Worm (Caenorhabditis elegans) whole organism, L3 larva: ENCODE measurements around the gene syg-1.

ENCODE experiments used
- R02D3.7 ChIP-seq: fragments of 150-350 bp; optimal IDR thresholded peaks from 2 replicates; lab custom pipeline; 2014; ENCODE audit warnings: missing biosample characterization, missing genetic modification characterization
- ZK546.5 ChIP-seq: sonication (generic microtip); optimal IDR thresholded peaks from 2 replicates; lab custom pipeline; 2017; ENCODE audit warnings: missing biosample characterization, missing genetic modification characterization
- ama-1 ChIP-seq: fragments of 150-350 bp; optimal IDR thresholded peaks from 2 replicates; lab custom pipeline; 2018
- ceh-16 ChIP-seq: sonication (generic microtip); optimal IDR thresholded peaks from 2 replicates; lab custom pipeline; 2017; ENCODE audit warnings: missing biosample characterization, missing genetic modification characterization
- ceh-82 ChIP-seq: fragments of 150-350 bp; optimal IDR thresholded peaks from 2 replicates; lab custom pipeline; 2014; ENCODE audit warnings: missing biosample characterization, missing genetic modification characterization
- daf-12 ChIP-seq: fragments of 150-350 bp; optimal IDR thresholded peaks from 2 replicates; lab custom pipeline; 2014; ENCODE audit warnings: missing biosample characterization, missing genetic modification reagents, missing genetic modification characterization
- elt-2 ChIP-seq: sonication (generic microtip); optimal IDR thresholded peaks from 2 replicates; lab custom pipeline; 2016; ENCODE audit warnings: missing genetic modification reagents, mild to moderate bottlenecking, missing genetic modification characterization, missing compliant biosample characterization
- elt-3 ChIP-seq, 3 experiments: fragments of 150-350 bp in 1 of 3; sonication (generic microtip) in 2 of 3; optimal IDR thresholded peaks; 2 replicates in 2 of 3; 4 replicates in 1 of 3; lab custom pipeline; 2014 to 2017; ENCODE audit warnings: missing biosample characterization in 3 of 3, missing genetic modification characterization in 3 of 3
- fkh-2 ChIP-seq: fragments of 150-350 bp; optimal IDR thresholded peaks from 2 replicates; lab custom pipeline; 2014; ENCODE audit warnings: missing biosample characterization, missing genetic modification reagents, missing genetic modification characterization
- fos-1 ChIP-seq: fragments of 150-350 bp; optimal IDR thresholded peaks from 2 replicates; lab custom pipeline; 2014; ENCODE audit warnings: missing biosample characterization, missing genetic modification characterization
- hmg-11 ChIP-seq: sonication (generic microtip); optimal IDR thresholded peaks from 2 replicates; lab custom pipeline; 2016; ENCODE audit warnings: missing genetic modification characterization, missing compliant biosample characterization
- jun-1 ChIP-seq: fragments of 150-350 bp; optimal IDR thresholded peaks from 2 replicates; lab custom pipeline; 2014; ENCODE audit warnings: missing biosample characterization, missing genetic modification reagents, missing genetic modification characterization
- lin-15B ChIP-seq: fragments of 150-350 bp; optimal IDR thresholded peaks from 2 replicates; lab custom pipeline; 2014; ENCODE audit warnings: missing biosample characterization, missing genetic modification characterization
- lsy-12 ChIP-seq: sonication (generic microtip); optimal IDR thresholded peaks from 2 replicates; lab custom pipeline; 2016; ENCODE audit warnings: mild to moderate bottlenecking, missing genetic modification characterization, missing compliant biosample characterization
- mdl-1 ChIP-seq: fragments of 150-350 bp; optimal IDR thresholded peaks from 2 replicates; lab custom pipeline; 2014; ENCODE audit warnings: missing biosample characterization, missing genetic modification characterization
- mml-1 ChIP-seq: fragments of 150-350 bp; sonication (generic microtip); optimal IDR thresholded peaks from 3 replicates; lab custom pipeline; 2014; ENCODE audit warnings: missing biosample characterization, missing genetic modification characterization
- nfya-1 ChIP-seq: sonication (generic microtip); optimal IDR thresholded peaks from 2 replicates; lab custom pipeline; 2017; ENCODE audit warnings: missing genetic modification characterization, mild to moderate bottlenecking, missing compliant biosample characterization, antibody characterized with exemption, moderate library complexity; ENCODE audit not compliant: insufficient read depth
- nhr-11 ChIP-seq: fragments of 150-350 bp; optimal IDR thresholded peaks from 2 replicates; lab custom pipeline; 2014; ENCODE audit warnings: missing biosample characterization, missing genetic modification characterization
- nhr-23 ChIP-seq: fragments of 150-350 bp; optimal IDR thresholded peaks from 2 replicates; lab custom pipeline; 2014; ENCODE audit warnings: missing biosample characterization, missing genetic modification reagents, missing genetic modification characterization
- nhr-237 ChIP-seq: fragments of 150-350 bp; optimal IDR thresholded peaks from 2 replicates; lab custom pipeline; 2014; ENCODE audit warnings: missing biosample characterization, missing genetic modification characterization
- nhr-25 ChIP-seq: sonication (generic microtip); optimal IDR thresholded peaks from 2 replicates; lab custom pipeline; 2017; ENCODE audit warnings: missing biosample characterization, missing genetic modification characterization
- nhr-28 ChIP-seq: fragments of 150-350 bp; optimal IDR thresholded peaks from 2 replicates; lab custom pipeline; 2014; ENCODE audit warnings: missing biosample characterization, missing genetic modification characterization
- nhr-43 ChIP-seq: sonication (generic microtip); optimal IDR thresholded peaks from 2 replicates; lab custom pipeline; 2016; ENCODE audit warnings: mild to moderate bottlenecking, missing genetic modification characterization, missing compliant biosample characterization; ENCODE audit not compliant: poor library complexity, severe bottlenecking
- nhr-67 ChIP-seq: fragments of 150-350 bp; optimal IDR thresholded peaks from 2 replicates; lab custom pipeline; 2014; ENCODE audit warnings: missing biosample characterization, missing genetic modification characterization
- nhr-76 ChIP-seq: fragments of 150-350 bp; sonication (generic microtip); optimal IDR thresholded peaks from 5 replicates; lab custom pipeline; 2014; ENCODE audit warnings: missing biosample characterization, missing genetic modification characterization
- pha-4 ChIP-seq: fragments of 150-350 bp; optimal IDR thresholded peaks from 2 replicates; lab custom pipeline; 2014; ENCODE audit warnings: missing biosample characterization, missing genetic modification reagents, missing genetic modification characterization
- pqm-1 ChIP-seq: fragments of 150-350 bp; optimal IDR thresholded peaks from 2 replicates; lab custom pipeline; 2017; ENCODE audit warnings: missing biosample characterization, missing genetic modification characterization, inconsistent platforms
- sea-2 ChIP-seq: fragments of 150-350 bp; sonication (generic microtip); optimal IDR thresholded peaks from 4 replicates; lab custom pipeline; 2014; ENCODE audit warnings: missing biosample characterization, missing genetic modification reagents, missing genetic modification characterization
- skn-1 ChIP-seq: fragments of 150-350 bp; optimal IDR thresholded peaks from 2 replicates; lab custom pipeline; 2014; ENCODE audit warnings: missing biosample characterization, missing genetic modification characterization
- snpc-4 ChIP-seq: fragments of 150-350 bp; optimal IDR thresholded peaks from 2 replicates; lab custom pipeline; 2014; ENCODE audit warnings: missing biosample characterization, missing genetic modification characterization
- tbx-2 ChIP-seq: sonication (generic microtip); optimal IDR thresholded peaks from 2 replicates; lab custom pipeline; 2016; ENCODE audit warnings: mild to moderate bottlenecking, missing genetic modification characterization, missing compliant biosample characterization
- unc-39 ChIP-seq: sonication (generic microtip); optimal IDR thresholded peaks from 4 replicates; lab custom pipeline; 2017; ENCODE audit warnings: missing biosample characterization, missing genetic modification characterization
- zag-1 ChIP-seq: fragments of 150-350 bp; optimal IDR thresholded peaks from 2 replicates; lab custom pipeline; 2014; ENCODE audit warnings: missing biosample characterization, missing genetic modification characterization
- ztf-11 ChIP-seq: fragments of 150-350 bp; optimal IDR thresholded peaks from 2 replicates; lab custom pipeline; 2014; ENCODE audit warnings: missing biosample characterization, missing genetic modification characterization
- ztf-4 ChIP-seq: fragments of 150-350 bp; optimal IDR thresholded peaks from 2 replicates; lab custom pipeline; 2014; ENCODE audit warnings: missing biosample characterization, missing genetic modification characterization

The syg-1 gene

DNA sequence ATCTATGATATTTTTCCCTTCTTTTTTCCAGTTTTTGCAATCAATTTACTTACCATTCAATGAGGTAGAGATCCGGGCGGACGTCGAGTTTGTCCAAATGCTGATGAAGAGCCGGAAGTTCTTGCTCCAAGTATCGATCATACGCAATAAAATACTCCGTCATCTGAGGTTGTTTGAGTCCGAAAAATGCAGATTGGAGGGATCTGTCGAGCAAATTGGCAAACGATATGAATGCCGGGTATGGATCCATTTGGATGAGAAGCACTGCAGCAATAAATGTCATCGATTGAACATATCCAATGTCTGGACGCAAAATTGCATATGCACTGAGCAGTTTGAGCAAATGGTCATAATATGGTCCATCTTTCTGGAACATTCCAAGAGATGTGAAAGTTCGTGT is 12.1 kb upstream of the syg-1 start:
- no peak for TF ChIP-seq nhr-28 (tag; lab: Kevin White, UChicago)
- no peak for TF ChIP-seq ztf-4 (tag; lab: Kevin White, UChicago)
- TF ChIP-seq mml-1 (tag; lab: Kevin White, UChicago): no peak
- no peak for TF ChIP-seq jun-1 (tag; lab: Kevin White, UChicago)
- no peak for TF ChIP-seq lsy-12 (tag; lab: Kevin White, UChicago)
- TF ChIP-seq elt-2: no peak
- no peak for TF ChIP-seq nhr-25 (tag; lab: Kevin White, UChicago)
- TF ChIP-seq mdl-1 (tag; lab: Kevin White, UChicago): no peak
- no peak for TF ChIP-seq ztf-11 (tag; lab: Kevin White, UChicago)
- TF ChIP-seq elt-3 (tag; optimal IDR thresholded peaks at IDR 0.05; lab: Kevin White, UChicago): no peak
- TF ChIP-seq snpc-4: no peak
- no peak for TF ChIP-seq hmg-11

ce11 chrX:2526078-2526477 is 11.0 kb upstream of the syg-1 start:
- no peak for TF ChIP-seq lsy-12 (tag; lab: Kevin White, UChicago)
- no peak for TF ChIP-seq pha-4 (tag; lab: Kevin White, UChicago)
- no peak for TF ChIP-seq sea-2
- TF ChIP-seq nfya-1 (tag; lab: Kevin White, UChicago): no peak
- no peak for TF ChIP-seq pqm-1 (tag; lab: Kevin White, UChicago)
- TF ChIP-seq daf-12 (tag; lab: Kevin White, UChicago): no peak
- TF ChIP-seq nhr-43 (tag; lab: Kevin White, UChicago): no peak
- TF ChIP-seq fkh-2: no peak
- TF ChIP-seq ama-1 (lab: Kevin White, UChicago): no peak
- no peak for TF ChIP-seq snpc-4
- TF ChIP-seq lin-15B (tag; lab: Kevin White, UChicago): no peak
- TF ChIP-seq ceh-82 (tag; lab: Kevin White, UChicago): no peak
- TF ChIP-seq nhr-76 (tag; lab: Kevin White, UChicago): no peak
- TF ChIP-seq ztf-11 (tag; lab: Kevin White, UChicago): no peak
- TF ChIP-seq nhr-237 (tag; lab: Kevin White, UChicago): no peak
- TF ChIP-seq ceh-16 (tag; lab: Kevin White, UChicago): no peak

- TF ChIP-seq pha-4 (tag; lab: Kevin White, UChicago) (no peak), nhr-25 (tag; lab: Kevin White, UChicago) (no peak), nhr-23 (no peak)
These were observed 7.5 kb upstream of the syg-1 start for ce11 chrX:2522658-2523057.

DNA sequence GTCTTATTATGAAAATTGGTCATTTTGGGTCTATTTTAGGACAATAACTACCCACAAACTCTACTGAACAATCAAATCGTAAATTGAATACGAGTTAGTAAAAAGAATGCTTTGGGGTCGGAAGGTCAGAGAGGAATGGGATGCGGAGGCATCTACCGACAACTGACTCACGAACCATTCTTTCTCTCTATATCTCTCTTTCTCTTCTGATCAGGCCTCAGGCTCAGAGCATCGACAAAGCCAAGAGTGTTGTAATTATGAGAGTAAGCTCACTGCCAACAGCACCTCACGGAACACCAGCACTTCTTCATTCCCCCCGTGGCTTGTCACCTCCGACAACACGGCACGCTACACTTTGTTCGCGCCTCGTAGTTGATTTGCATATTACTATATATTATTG is 5.3 kb upstream of the syg-1 start:
- no peak for TF ChIP-seq fos-1 (tag; lab: Kevin White, UChicago)
- no peak for TF ChIP-seq ceh-82 (tag; lab: Kevin White, UChicago)
- no peak for TF ChIP-seq nhr-23
- TF ChIP-seq R02D3.7 (tag; lab: Kevin White, UChicago): no peak
- no peak for TF ChIP-seq elt-2
- no peak for TF ChIP-seq elt-3 (tag; optimal IDR thresholded peaks at IDR 0.05; lab: Kevin White, UChicago)
- TF ChIP-seq ceh-16 (tag; lab: Kevin White, UChicago): no peak
- no peak for TF ChIP-seq nhr-11 (tag; lab: Kevin White, UChicago)
- TF ChIP-seq sea-2: no peak
- TF ChIP-seq nhr-67 (tag; lab: Kevin White, UChicago): no peak
- no peak for TF ChIP-seq tbx-2 (tag; lab: Kevin White, UChicago)
- no peak for TF ChIP-seq zag-1
- no peak for TF ChIP-seq skn-1 (tag; lab: Kevin White, UChicago)
- no peak for TF ChIP-seq hmg-11
- no peak for TF ChIP-seq unc-39 (tag; lab: Kevin White, UChicago)
- no peak for TF ChIP-seq ZK546.5 (tag; lab: Kevin White, UChicago)
- TF ChIP-seq nhr-237 (tag; lab: Kevin White, UChicago): no peak
- TF ChIP-seq nhr-43 (tag; lab: Kevin White, UChicago): no peak
